Fruit fly (Drosophila melanogaster): Measurements from ENCODE around the gene Flad1.

Flad1 gene

DNA sequence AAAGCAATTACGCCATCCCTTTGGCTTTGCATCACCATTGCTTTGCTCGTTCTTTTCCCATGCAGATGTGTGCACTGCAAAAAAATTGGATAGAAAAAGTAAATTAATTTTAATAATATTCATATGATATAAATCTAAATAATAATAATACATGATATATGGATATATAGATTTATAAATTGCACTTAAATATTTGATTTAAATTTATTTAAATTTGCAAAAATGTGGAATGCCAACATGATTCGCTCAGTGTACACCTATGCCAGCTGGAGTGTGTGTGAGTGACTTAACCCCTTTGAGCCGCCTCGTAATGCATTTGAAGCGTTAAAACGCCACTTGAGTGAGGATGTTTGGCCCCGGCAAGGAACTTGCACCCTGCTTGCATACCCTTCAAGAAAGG lies 10.4 kb upstream of the Flad1 start:
- TF ChIP-seq tj (GFP tag; optimal IDR thresholded peaks at IDR 0.05) (no peak), CG33017 (tag; optimal IDR thresholded peaks at IDR 0.05) (peak; percentile 56), CG7045 (GFP tag; optimal IDR thresholded peaks at IDR 0.05) (peak; percentile 8), CG14711 (tag; optimal IDR thresholded peaks at IDR 0.05) (peak; percentile 26), CG7101 (tag; optimal IDR thresholded peaks at IDR 0.05) (peak; percentile 34)

- peak; percentile 77 for TF ChIP-seq pad (GFP tag; optimal IDR thresholded peaks at IDR 0.05)
- peak; percentile 59 for TF ChIP-seq CG12768 (GFP tag; optimal IDR thresholded peaks at IDR 0.05)
- no peak for TF ChIP-seq cnc (optimal IDR thresholded peaks at IDR 0.05)
- TF ChIP-seq Crg-1 (GFP tag; optimal IDR thresholded peaks at IDR 0.05) = peak; percentile 78
- peak; percentile 47 for TF ChIP-seq CG7045 (GFP tag; optimal IDR thresholded peaks at IDR 0.05)
- peak; percentile 33 for TF ChIP-seq CG14711 (tag; optimal IDR thresholded peaks at IDR 0.05)
- TF ChIP-seq ovo (GFP tag; optimal IDR thresholded peaks at IDR 0.05) = peak; percentile 66
- TF ChIP-seq CG5204 (GFP tag; optimal IDR thresholded peaks at IDR 0.05) = peak; percentile 34
- TF ChIP-seq CG7101 (tag; optimal IDR thresholded peaks at IDR 0.05) = peak; percentile 80
- TF ChIP-seq Hr96 (GFP tag; optimal IDR thresholded peaks at IDR 0.05) = peak; percentile 56
- peak; percentile 88 for TF ChIP-seq CG1620 (GFP tag; optimal IDR thresholded peaks at IDR 0.05)
- peak; percentile 59 for TF ChIP-seq CG11617 (GFP tag; optimal IDR thresholded peaks at IDR 0.05)
- TF ChIP-seq cic (GFP tag; optimal IDR thresholded peaks at IDR 0.05) = no peak
- peak; percentile 28 for TF ChIP-seq bab1 (GFP tag; optimal IDR thresholded peaks at IDR 0.05)
- peak; percentile 71 for TF ChIP-seq toe (GFP tag; optimal IDR thresholded peaks at IDR 0.05)
- no peak for TF ChIP-seq Clk (GFP tag; optimal IDR thresholded peaks at IDR 0.05)
- TF ChIP-seq Mnt (GFP tag; optimal IDR thresholded peaks at IDR 0.05) = peak; percentile 68
- TF ChIP-seq CG33017 (tag; optimal IDR thresholded peaks at IDR 0.05) = peak; percentile 7
- TF ChIP-seq kay (GFP tag; ENCODE audit: borderline replicate concordance) = peak; percentile 55
- peak; percentile 49 for TF ChIP-seq tj (GFP tag; optimal IDR thresholded peaks at IDR 0.05)
These were observed 6.5 kb upstream of the Flad1 start, which contains the start of the genes Brms1 and CG4645 for dm6 chrX:12909577-12910426. Gene Brms1 (minus strand): TSS chrX:12909622. Gene CG4645 (plus strand): TSS chrX:12909953.

dm6 chrX:12906914-12907313 lies 3.6 kb upstream of the Flad1 start, which contains the start of gene mRpL49:
Gene mRpL49 (plus strand): TSS chrX:12907105.
- TF ChIP-seq CG7101 (tag; optimal IDR thresholded peaks at IDR 0.05) (no peak), toe (GFP tag; optimal IDR thresholded peaks at IDR 0.05) (peak; percentile 14)

DNA sequence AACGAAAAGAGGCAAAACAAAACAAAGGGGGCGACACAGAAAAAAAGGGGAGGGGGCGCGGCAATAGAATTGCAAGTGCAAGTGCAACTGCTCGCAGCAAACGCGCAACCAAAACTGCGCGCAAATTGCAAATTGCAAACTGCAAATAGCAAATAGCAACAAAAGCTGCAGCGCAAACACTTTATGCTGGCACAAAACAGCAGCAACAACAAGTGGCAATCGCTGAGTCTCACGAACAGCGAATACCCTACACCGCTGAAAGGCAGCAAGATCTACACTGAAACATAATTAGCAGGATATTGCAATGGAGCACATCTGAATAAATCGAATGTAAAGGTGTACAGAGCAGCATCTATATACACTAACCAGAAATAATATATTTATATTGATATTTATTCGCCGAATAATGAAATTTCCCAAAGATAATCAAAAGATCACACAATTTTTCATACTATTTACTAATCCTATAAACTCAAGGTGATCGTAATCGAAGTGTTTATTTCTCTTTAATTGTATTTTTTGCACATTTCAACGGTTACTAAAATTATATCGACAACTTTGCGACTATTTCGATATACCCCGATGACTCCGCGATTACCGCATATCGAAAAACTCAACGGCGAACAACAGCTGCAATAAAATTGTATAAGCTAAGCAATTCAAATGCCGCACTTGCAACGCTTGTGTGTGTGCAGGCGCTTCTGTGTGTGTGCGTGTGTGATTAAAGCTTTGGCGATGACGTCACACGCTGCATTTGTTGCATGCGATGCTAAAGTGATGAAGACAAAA lies 2.8 kb upstream of the Flad1 start, which contains the start of gene CG4404:
Gene CG4404 (minus strand): TSS at position 118 of the 789 bp plus-strand sequence.
- TF ChIP-seq CG11617 (GFP tag; optimal IDR thresholded peaks at IDR 0.05) = peak; percentile 36
- TF ChIP-seq Mnt (GFP tag; optimal IDR thresholded peaks at IDR 0.05) = no peak
- peak; percentile 29 for TF ChIP-seq toe (GFP tag; optimal IDR thresholded peaks at IDR 0.05)
- TF ChIP-seq CG1620 (GFP tag; optimal IDR thresholded peaks at IDR 0.05) = peak; percentile 14
- peak in 1 of 2 experiments; percentile 62 for TF ChIP-seq cnc (optimal IDR thresholded peaks at IDR 0.05)
- TF ChIP-seq CG7101 (tag; optimal IDR thresholded peaks at IDR 0.05) = peak; percentile 13
- TF ChIP-seq CG33017 (tag; optimal IDR thresholded peaks at IDR 0.05) = no peak
- TF ChIP-seq tj (GFP tag; optimal IDR thresholded peaks at IDR 0.05) = peak; percentile 96

DNA sequence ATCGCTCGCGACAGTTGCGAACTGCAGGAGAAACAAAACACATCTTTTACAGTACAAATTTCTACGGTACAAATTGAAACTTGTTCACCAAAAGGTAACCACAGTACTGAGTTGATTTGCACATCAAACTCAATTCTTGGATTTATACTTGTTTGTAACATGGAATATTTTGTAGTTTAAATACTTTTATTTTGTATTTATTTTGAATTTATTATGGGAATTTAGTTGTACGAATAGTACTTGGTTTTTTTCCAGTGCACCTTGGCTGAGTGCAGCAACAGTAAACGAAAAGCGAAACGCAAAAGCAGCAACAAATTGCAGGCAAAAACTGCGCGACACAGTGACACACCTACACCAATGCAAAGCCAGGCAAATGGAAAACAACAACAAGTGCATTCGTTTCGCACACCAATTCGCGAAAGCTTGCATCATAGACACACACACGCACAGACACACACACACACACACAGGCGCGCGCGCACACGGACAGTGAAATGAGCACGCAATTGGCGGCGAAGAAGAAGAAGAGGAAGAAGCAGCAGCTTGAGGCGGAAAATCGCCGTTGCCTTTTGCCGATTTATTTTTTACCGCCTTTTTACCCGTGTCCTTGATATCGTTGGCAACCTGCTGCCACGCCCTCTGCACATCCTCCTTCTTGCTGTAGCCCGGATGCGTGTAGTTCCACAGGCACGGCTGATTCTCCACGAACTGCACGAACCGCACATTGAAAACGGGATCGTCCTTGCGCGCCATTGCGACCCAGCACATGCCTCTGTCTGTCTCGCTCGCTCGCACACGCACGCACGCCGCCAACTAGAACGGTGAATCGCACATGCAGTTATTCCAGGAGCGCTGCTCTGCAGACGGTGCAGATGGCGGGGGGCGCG lies 1.9 kb upstream of the Flad1 start:
- TF ChIP-seq CG7045 (GFP tag; optimal IDR thresholded peaks at IDR 0.05) (no peak), kay (GFP tag; ENCODE audit: borderline replicate concordance) (no peak), cic (GFP tag; optimal IDR thresholded peaks at IDR 0.05) (peak; percentile 7), CG5204 (GFP tag; optimal IDR thresholded peaks at IDR 0.05) (no peak), CG12768 (GFP tag; optimal IDR thresholded peaks at IDR 0.05) (no peak), Hr96 (GFP tag; optimal IDR thresholded peaks at IDR 0.05) (no peak), Crg-1 (GFP tag; optimal IDR thresholded peaks at IDR 0.05) (no peak), CG1620 (GFP tag; optimal IDR thresholded peaks at IDR 0.05) (no peak), ovo (GFP tag; optimal IDR thresholded peaks at IDR 0.05) (peak; percentile 97), CG33017 (tag; optimal IDR thresholded peaks at IDR 0.05) (peak; percentile 33), toe (GFP tag; optimal IDR thresholded peaks at IDR 0.05) (no peak), CG7101 (tag; optimal IDR thresholded peaks at IDR 0.05) (peak; percentile 60), bab1 (GFP tag; optimal IDR thresholded peaks at IDR 0.05) (peak; percentile 52), cnc (optimal IDR thresholded peaks at IDR 0.05) (no peak), tj (GFP tag; optimal IDR thresholded peaks at IDR 0.05) (no peak), Clk (GFP tag; optimal IDR thresholded peaks at IDR 0.05) (no peak), Mnt (GFP tag; optimal IDR thresholded peaks at IDR 0.05) (peak; percentile 91), CG14711 (tag; optimal IDR thresholded peaks at IDR 0.05) (peak; percentile 46), pad (GFP tag; optimal IDR thresholded peaks at IDR 0.05) (peak; percentile 49), CG11617 (GFP tag; optimal IDR thresholded peaks at IDR 0.05) (no peak)
